Fruit fly (Drosophila melanogaster) whole organism, embryonic: Measurements from ENCODE around the gene CG43902.
A peak's percentile ranks its signal among the peaks of the same experiment; 100 is the strongest.

Experiments used
- Awh ChIP-seq: fragments of 200-800 bp; sonication (Bioruptor generic); IDR thresholded peaks from 2 replicates; pipeline ENCODE4, ENCODE4 v1.3.6; 2022; ENCODE audit warnings: missing biosample characterization, missing genetic modification characterization
- B-H2 ChIP-seq: fragments of 200-800 bp; sonication (Bioruptor generic); optimal IDR thresholded peaks from 2 replicates; lab custom pipeline; 2018; ENCODE audit warnings: missing biosample characterization, mild to moderate bottlenecking, missing genetic modification characterization
- CG10267 ChIP-seq: fragments of 200-800 bp; sonication (Bioruptor generic); optimal IDR thresholded peaks from 2 replicates; lab custom pipeline; 2018; ENCODE audit warnings: missing biosample characterization, mild to moderate bottlenecking, missing genetic modification characterization, moderate library complexity
- CG1233 ChIP-seq: fragments of 200-800 bp; sonication (Bioruptor generic); optimal IDR thresholded peaks from 4 replicates; lab custom pipeline; 2018; ENCODE audit warnings: missing biosample characterization, mild to moderate bottlenecking, missing genetic modification characterization
- CG13775 ChIP-seq: fragments of 200-800 bp; sonication (Bioruptor generic); optimal IDR thresholded peaks from 3 replicates; lab custom pipeline; 2017; ENCODE audit warnings: missing biosample characterization, mild to moderate bottlenecking, missing genetic modification characterization
- CG14710 ChIP-seq: fragments of 200-800 bp; sonication (Bioruptor generic); optimal IDR thresholded peaks from 3 replicates; lab custom pipeline; 2019; ENCODE audit warnings: missing biosample characterization, mild to moderate bottlenecking, missing genetic modification characterization, moderate library complexity
- CG2202 ChIP-seq: fragments of 200-800 bp; sonication (Bioruptor generic); optimal IDR thresholded peaks from 2 replicates; lab custom pipeline; 2018; ENCODE audit warnings: missing biosample characterization, mild to moderate bottlenecking, missing genetic modification characterization
- CG2889 ChIP-seq: fragments of 200-800 bp; sonication (Bioruptor generic); IDR thresholded peaks from 3 replicates; pipeline ENCODE4 v1.3.6; 2022; ENCODE audit warnings: missing biosample characterization, missing genetic modification characterization
- CG3163 ChIP-seq: fragments of 200-800 bp; sonication (Bioruptor generic); optimal IDR thresholded peaks from 3 replicates; lab custom pipeline; 2016; ENCODE audit warnings: missing biosample characterization, missing genetic modification characterization
- CG34224 ChIP-seq: fragments of 200-800 bp; sonication (Bioruptor generic); IDR thresholded peaks from 3 replicates; pipeline ENCODE4 v1.3.6; 2022; ENCODE audit warnings: missing biosample characterization, missing genetic modification characterization; ENCODE audit not compliant: partially characterized antibody
- CG5953 ChIP-seq: fragments of 200-800 bp; sonication (Bioruptor generic); IDR thresholded peaks from 2 replicates; pipeline ENCODE4 v1.3.6; 2022; ENCODE audit warnings: missing biosample characterization, missing genetic modification characterization
- CG6654 ChIP-seq: fragments of 200-800 bp; sonication (Bioruptor generic); optimal IDR thresholded peaks from 2 replicates; lab custom pipeline; 2017; ENCODE audit warnings: missing biosample characterization, mild to moderate bottlenecking, missing genetic modification characterization
- CG6791 ChIP-seq: fragments of 200-800 bp; sonication (Bioruptor generic); IDR thresholded peaks from 3 replicates; pipeline ENCODE4 v1.3.6; 2022; ENCODE audit warnings: missing biosample characterization, missing genetic modification characterization; ENCODE audit not compliant: partially characterized antibody
- CG7372 ChIP-seq: fragments of 200-800 bp; sonication (Bioruptor generic); IDR thresholded peaks from 2 replicates; pipeline ENCODE4 v1.3.6; 2022; ENCODE audit warnings: missing biosample characterization, missing genetic modification characterization
- CG8290 ChIP-seq, 3 experiments: fragments of 200-800 bp; sonication (Bioruptor generic); optimal IDR thresholded peaks; 2 replicates each; lab custom pipeline; 2016 to 2019; ENCODE audit warnings: missing biosample characterization in 3 of 3, missing genetic modification characterization in 3 of 3, mild to moderate bottlenecking in 2 of 3, moderate library complexity in 1 of 3
- CG9817 ChIP-seq: fragments of 200-800 bp; sonication (Bioruptor generic); optimal IDR thresholded peaks from 2 replicates; lab custom pipeline; 2018; ENCODE audit warnings: missing biosample characterization, mild to moderate bottlenecking, missing genetic modification characterization, moderate library complexity
- Dip3 ChIP-seq: fragments of 200-800 bp; sonication (Bioruptor generic); optimal IDR thresholded peaks from 3 replicates; lab custom pipeline; 2016; ENCODE audit warnings: missing biosample characterization, missing genetic modification characterization
- H15 ChIP-seq: fragments of 200-800 bp; sonication (Bioruptor generic); IDR thresholded peaks from 3 replicates; pipeline ENCODE4 v1.3.6; 2022; ENCODE audit warnings: missing biosample characterization, missing genetic modification characterization
- Hand ChIP-seq: fragments of 200-800 bp; sonication (Bioruptor generic); optimal IDR thresholded peaks from 2 replicates; lab custom pipeline; 2017; ENCODE audit warnings: mild to moderate bottlenecking, missing biosample characterization, missing genetic modification reagents, missing genetic modification characterization
- Hr3 ChIP-seq: fragments of 200-800 bp; sonication (Bioruptor generic); optimal IDR thresholded peaks from 3 replicates; lab custom pipeline; 2016; ENCODE audit warnings: missing biosample characterization, missing genetic modification characterization
- Mad ChIP-seq: fragments of 200-800 bp; sonication (Bioruptor generic); optimal IDR thresholded peaks from 2 replicates; lab custom pipeline; 2016; ENCODE audit warnings: missing biosample characterization, missing genetic modification characterization
- Nf-YB ChIP-seq: fragments of 200-800 bp; sonication (Bioruptor generic); optimal IDR thresholded peaks from 3 replicates; lab custom pipeline; 2019; ENCODE audit warnings: missing biosample characterization, mild to moderate bottlenecking, missing genetic modification characterization, moderate library complexity
- Nf-YC ChIP-seq: fragments of 200-800 bp; optimal IDR thresholded peaks from 3 replicates; lab custom pipeline; 2019; ENCODE audit warnings: missing biosample characterization, mild to moderate bottlenecking, missing genetic modification characterization, moderate library complexity
- NfI ChIP-seq: fragments of 200-800 bp; sonication (Bioruptor generic); optimal IDR thresholded peaks from 3 replicates; lab custom pipeline; 2018; ENCODE audit warnings: missing biosample characterization, mild to moderate bottlenecking, missing genetic modification characterization, moderate library complexity
- ac ChIP-seq: fragments of 200-800 bp; sonication (Bioruptor generic); optimal IDR thresholded peaks from 3 replicates; lab custom pipeline; 2017; ENCODE audit warnings: missing biosample characterization, mild to moderate bottlenecking, missing genetic modification characterization
- aop ChIP-seq: fragments of 200-800 bp; sonication (Bioruptor generic); IDR thresholded peaks from 2 replicates; pipeline ENCODE4 v1.3.6; 2022; ENCODE audit warnings: missing biosample characterization, missing genetic modification characterization
- ash1 ChIP-seq: fragments of 200-800 bp; sonication (Bioruptor generic); optimal IDR thresholded peaks from 2 replicates; lab custom pipeline; 2018; ENCODE audit warnings: missing biosample characterization, mild to moderate bottlenecking, missing genetic modification characterization
- crp ChIP-seq, 2 experiments: fragments of 200-800 bp; sonication (Bioruptor generic); optimal IDR thresholded peaks; 2 replicates in 1 of 2; 3 replicates in 1 of 2; lab custom pipeline; 2017; ENCODE audit warnings: missing biosample characterization in 2 of 2, missing genetic modification characterization in 2 of 2, mild to moderate bottlenecking in 1 of 2, moderate library complexity in 1 of 2
- dan ChIP-seq: fragments of 200-800 bp; sonication (Bioruptor generic); IDR thresholded peaks from 2 replicates; pipeline ENCODE4 v1.3.6; 2022; ENCODE audit warnings: missing biosample characterization, missing genetic modification characterization
- disco-r ChIP-seq: fragments of 200-800 bp; sonication (Bioruptor generic); optimal IDR thresholded peaks from 2 replicates; lab custom pipeline; 2016; ENCODE audit warnings: missing biosample characterization, missing genetic modification characterization
- dmrt11E ChIP-seq: fragments of 200-800 bp; sonication (Bioruptor generic); optimal IDR thresholded peaks from 3 replicates; lab custom pipeline; 2018; ENCODE audit warnings: missing biosample characterization, mild to moderate bottlenecking, missing genetic modification characterization, moderate library complexity
- esg ChIP-seq: fragments of 200-800 bp; sonication (Bioruptor generic); conservative IDR thresholded peaks from 2 replicates; pipeline ENCODE4 v1.3.6; 2022; ENCODE audit warnings: missing biosample characterization, missing genetic modification characterization
- gsb-n ChIP-seq: fragments of 200-800 bp; sonication (Bioruptor generic); optimal IDR thresholded peaks from 3 replicates; lab custom pipeline; 2018; ENCODE audit warnings: missing biosample characterization, mild to moderate bottlenecking, missing genetic modification characterization
- hbn ChIP-seq: fragments of 200-800 bp; sonication (Bioruptor generic); IDR thresholded peaks from 2 replicates; pipeline ENCODE4 v1.3.6; 2022; ENCODE audit warnings: missing biosample characterization, missing genetic modification characterization; ENCODE audit not compliant: partially characterized antibody
- lbe ChIP-seq: fragments of 200-800 bp; sonication (Bioruptor generic); optimal IDR thresholded peaks from 2 replicates; lab custom pipeline; 2016; ENCODE audit warnings: missing biosample characterization, mild to moderate bottlenecking, missing genetic modification characterization
- luna ChIP-seq: fragments of 200-800 bp; sonication (Bioruptor generic); optimal IDR thresholded peaks from 2 replicates; lab custom pipeline; 2016; ENCODE audit warnings: missing biosample characterization, missing genetic modification characterization
- nmo ChIP-seq: fragments of 200-800 bp; sonication (Bioruptor generic); optimal IDR thresholded peaks from 2 replicates; lab custom pipeline; 2018; ENCODE audit warnings: missing biosample characterization, mild to moderate bottlenecking, missing genetic modification characterization, moderate library complexity
- oc ChIP-seq: fragments of 200-800 bp; sonication (Bioruptor generic); optimal IDR thresholded peaks from 2 replicates; lab custom pipeline; 2018; ENCODE audit warnings: missing biosample characterization, mild to moderate bottlenecking, missing genetic modification characterization, moderate library complexity
- pnt ChIP-seq: fragments of 200-800 bp; sonication (Bioruptor generic); optimal IDR thresholded peaks from 3 replicates; lab custom pipeline; 2016; ENCODE audit warnings: missing biosample characterization, missing genetic modification characterization
- pros ChIP-seq: fragments of 200-800 bp; sonication (Bioruptor generic); optimal IDR thresholded peaks from 3 replicates; lab custom pipeline; 2019; ENCODE audit warnings: missing biosample characterization, mild to moderate bottlenecking, missing genetic modification characterization, moderate library complexity
- sens ChIP-seq: fragments of 200-800 bp; sonication (Bioruptor generic); peaks from one replicate; lab custom pipeline; 2016; ENCODE audit warnings: missing biosample characterization, missing genetic modification characterization
- shn ChIP-seq: fragments of 200-800 bp; sonication (Bioruptor generic); optimal IDR thresholded peaks from 3 replicates; lab custom pipeline; 2016; ENCODE audit warnings: missing biosample characterization, missing genetic modification characterization
- sim ChIP-seq: fragments of 200-800 bp; sonication (Bioruptor generic); IDR thresholded peaks from 2 replicates; pipeline ENCODE4 v1.3.6; 2022; ENCODE audit warnings: missing biosample characterization, missing genetic modification characterization
- sob ChIP-seq: fragments of 200-800 bp; sonication (Bioruptor generic); IDR thresholded peaks from 2 replicates; pipeline ENCODE4 v1.3.6; 2022; ENCODE audit warnings: missing biosample characterization, missing genetic modification characterization
- ssp ChIP-seq: fragments of 200-800 bp; sonication (Bioruptor generic); IDR thresholded peaks from 2 replicates; pipeline ENCODE4 v1.3.6; 2022; ENCODE audit warnings: missing biosample characterization, missing genetic modification characterization
- trem ChIP-seq: fragments of 200-800 bp; optimal IDR thresholded peaks from 3 replicates; lab custom pipeline; 2019; ENCODE audit warnings: missing biosample characterization, mild to moderate bottlenecking, missing genetic modification characterization, moderate library complexity
- zen ChIP-seq: fragments of 200-800 bp; sonication (Bioruptor generic); optimal IDR thresholded peaks from 3 replicates; lab custom pipeline; 2018; ENCODE audit warnings: missing biosample characterization, mild to moderate bottlenecking, missing genetic modification characterization, moderate library complexity
- zf30C ChIP-seq: fragments of 200-800 bp; sonication (Bioruptor generic); optimal IDR thresholded peaks from 3 replicates; lab custom pipeline; 2018; ENCODE audit warnings: missing biosample characterization, mild to moderate bottlenecking, missing genetic modification characterization
- zfh1 ChIP-seq: fragments of 200-800 bp; sonication (Bioruptor generic); IDR thresholded peaks from 3 replicates; pipeline ENCODE4 v1.3.6; 2022; ENCODE audit warnings: missing biosample characterization, missing genetic modification characterization

CG43902 gene

DNA sequence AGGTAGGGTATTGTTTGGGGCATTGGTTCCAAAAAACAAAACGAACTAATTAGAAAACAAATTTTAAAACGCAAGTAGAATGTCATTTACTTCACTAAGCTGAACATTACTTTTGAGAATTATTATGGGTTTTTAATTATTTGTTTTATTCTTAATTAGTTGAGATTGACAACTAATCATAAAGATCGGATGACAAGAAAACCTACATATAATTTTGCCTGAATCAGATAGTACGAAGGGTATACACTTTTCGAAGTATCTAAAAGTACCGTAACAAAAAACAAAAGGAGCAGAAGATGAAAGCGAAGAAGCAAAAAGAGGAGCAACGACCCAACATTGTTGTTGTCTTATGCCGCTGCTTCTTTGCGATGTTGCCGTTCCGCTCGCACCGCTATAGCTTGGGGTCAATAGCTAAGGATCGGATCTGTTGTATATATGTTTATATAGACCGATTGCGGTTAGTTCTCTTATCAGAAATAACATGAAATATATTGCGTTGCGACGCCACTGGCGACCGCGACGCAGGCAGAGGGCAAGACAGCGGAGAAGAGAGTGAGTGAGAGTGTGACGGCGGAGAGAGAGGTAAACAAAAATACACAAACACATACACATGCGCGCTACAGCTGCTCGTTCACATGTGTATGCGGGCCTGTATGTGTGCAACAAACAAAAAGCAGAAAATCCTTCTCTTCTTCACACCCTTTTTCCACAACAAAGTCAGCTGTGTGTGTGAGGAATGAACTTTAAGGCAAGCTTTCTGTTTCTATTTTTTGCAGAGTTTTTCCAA lies 53.1 kb downstream of the CG43902 start (continued):
- TF ChIP-seq pros (no peak), disco-r (GFP tag; lab: Kevin White, UChicago) (peak; percentile 31), CG7372 (GFP tag; lab: Robert Waterston, UW) (no peak), Mad (peak; percentile 6), sim (no peak), CG10267 (peak; percentile 56), hbn (GFP tag; lab: Robert Waterston, UW) (no peak), shn (GFP tag; lab: Kevin White, UChicago) (peak; percentile 20), CG8290 (GFP tag; optimal IDR thresholded peaks at IDR 0.05; lab: Kevin White, UChicago) (peak; percentile 11), CG8290 (tag; optimal IDR thresholded peaks at IDR 0.05; lab: Kevin White, UChicago) (no peak), zen (tag; lab: Kevin White, UChicago) (no peak), gsb-n (tag; lab: Kevin White, UChicago) (peak; percentile 18), esg (GFP tag; lab: Robert Waterston, UW) (peak; percentile 26), aop (GFP tag; lab: Robert Waterston, UW) (no peak), CG14710 (tag; lab: Kevin White, UChicago) (peak; percentile 57), Nf-YC (no peak), zf30C (GFP tag; lab: Kevin White, UChicago) (no peak), dmrt11E (tag; lab: Kevin White, UChicago) (peak; percentile 61), pnt (GFP tag; lab: Kevin White, UChicago) (peak; percentile 22), CG34224 (GFP tag; lab: Robert Waterston, UW) (peak; percentile 39), ssp (GFP tag; lab: Robert Waterston, UW) (no peak), CG1233 (GFP tag; lab: Kevin White, UChicago) (peak; percentile 38), CG2202 (tag; lab: Kevin White, UChicago) (peak; percentile 19), oc (tag; lab: Kevin White, UChicago) (peak; percentile 7), CG6654 (GFP tag; lab: Kevin White, UChicago) (peak; percentile 11), ash1 (GFP tag; lab: Kevin White, UChicago) (no peak), Nf-YB (GFP tag; lab: Kevin White, UChicago) (no peak), Hr3 (GFP tag; lab: Kevin White, UChicago) (peak; percentile 50), Dip3 (GFP tag; lab: Kevin White, UChicago) (peak; percentile 64), Hand (peak; percentile 31), CG9817 (tag; lab: Kevin White, UChicago) (peak; percentile 57), Awh (GFP tag; lab: Robert Waterston, UW) (no peak), CG13775 (GFP tag; lab: Kevin White, UChicago) (peak; percentile 51), CG6791 (GFP tag; lab: Robert Waterston, UW) (no peak), CG3163 (GFP tag; lab: Kevin White, UChicago) (no peak), luna (GFP tag; lab: Kevin White, UChicago) (no peak), sens (GFP tag; lab: Kevin White, UChicago) (peak; percentile 89), trem (tag; lab: Kevin White, UChicago) (peak; percentile 43), dan (GFP tag; lab: Robert Waterston, UW) (no peak), sob (GFP tag; lab: Robert Waterston, UW) (peak; percentile 36; the same call in 1 of the 2 replicates), CG5953 (GFP tag; lab: Robert Waterston, UW) (no peak), CG2889 (GFP tag; lab: Robert Waterston, UW) (no peak), H15 (no peak), lbe (GFP tag; lab: Kevin White, UChicago) (peak; percentile 53), B-H2 (GFP tag; lab: Kevin White, UChicago) (no peak), crp (GFP tag; optimal IDR thresholded peaks at IDR 0.05; lab: Kevin White, UChicago) (peak in 1 of 2 experiments; percentile 68), NfI (GFP tag; lab: Kevin White, UChicago) (peak; percentile 54), ac (GFP tag; lab: Kevin White, UChicago) (no peak), nmo (peak; percentile 80), zfh1 (0 out of 3 replicates have a peak, but pooled peaks have one; percentile 43)
